Worm (Caenorhabditis elegans) whole organism, L3 larva: ENCODE results near the gene Y53F4B.25.
"Not testable (repeated sequence)": the region's sequence is repeated elsewhere in the genome, so short reads cannot be mapped to it uniquely, and the experiment has no call there.

Source experiments
- R02D3.7 ChIP-seq: fragments of 150-350 bp; optimal IDR thresholded peaks from 2 replicates; lab custom pipeline; 2014; ENCODE audit warnings: missing biosample characterization, missing genetic modification characterization
- ama-1 ChIP-seq: fragments of 150-350 bp; optimal IDR thresholded peaks from 2 replicates; lab custom pipeline; 2018
- ceh-16 ChIP-seq: sonication (generic microtip); optimal IDR thresholded peaks from 2 replicates; lab custom pipeline; 2017; ENCODE audit warnings: missing biosample characterization, missing genetic modification characterization
- ceh-28 ChIP-seq: fragments of 150-350 bp; optimal IDR thresholded peaks from 2 replicates; lab custom pipeline; 2014; ENCODE audit warnings: missing biosample characterization, missing genetic modification reagents, missing genetic modification characterization
- egl-27 ChIP-seq: sonication (generic microtip); optimal IDR thresholded peaks from 4 replicates; lab custom pipeline; 2017; ENCODE audit warnings: missing biosample characterization, missing genetic modification reagents, missing genetic modification characterization
- elt-1 ChIP-seq: fragments of 150-350 bp; optimal IDR thresholded peaks from 2 replicates; lab custom pipeline; 2014; ENCODE audit warnings: missing biosample characterization, missing genetic modification characterization
- elt-2 ChIP-seq: sonication (generic microtip); optimal IDR thresholded peaks from 2 replicates; lab custom pipeline; 2016; ENCODE audit warnings: missing genetic modification reagents, mild to moderate bottlenecking, missing genetic modification characterization, missing compliant biosample characterization
- elt-3 ChIP-seq, 3 experiments: fragments of 150-350 bp in 1 of 3; sonication (generic microtip) in 2 of 3; optimal IDR thresholded peaks; 2 replicates in 2 of 3; 4 replicates in 1 of 3; lab custom pipeline; 2014 to 2017; ENCODE audit warnings: missing biosample characterization in 3 of 3, missing genetic modification characterization in 3 of 3
- eor-1 ChIP-seq, 2 experiments: fragments of 150-350 bp; optimal IDR thresholded peaks; 2 replicates each; lab custom pipeline; 2014 to 2018; ENCODE audit warnings: missing biosample characterization in 2 of 2, missing genetic modification characterization in 2 of 2
- fkh-10 ChIP-seq: sonication (generic microtip); optimal IDR thresholded peaks from 2 replicates; lab custom pipeline; 2017; ENCODE audit warnings: missing biosample characterization, missing genetic modification reagents, missing genetic modification characterization
- fos-1 ChIP-seq: fragments of 150-350 bp; optimal IDR thresholded peaks from 2 replicates; lab custom pipeline; 2014; ENCODE audit warnings: missing biosample characterization, missing genetic modification characterization
- hmg-11 ChIP-seq: sonication (generic microtip); optimal IDR thresholded peaks from 2 replicates; lab custom pipeline; 2016; ENCODE audit warnings: missing genetic modification characterization, missing compliant biosample characterization
- jun-1 ChIP-seq: fragments of 150-350 bp; optimal IDR thresholded peaks from 2 replicates; lab custom pipeline; 2014; ENCODE audit warnings: missing biosample characterization, missing genetic modification reagents, missing genetic modification characterization
- lin-15B ChIP-seq: fragments of 150-350 bp; optimal IDR thresholded peaks from 2 replicates; lab custom pipeline; 2014; ENCODE audit warnings: missing biosample characterization, missing genetic modification characterization
- lin-39 ChIP-seq: fragments of 150-350 bp; optimal IDR thresholded peaks from 2 replicates; lab custom pipeline; 2018; ENCODE audit warnings: missing biosample characterization, missing genetic modification reagents, missing genetic modification characterization
- mdl-1 ChIP-seq: fragments of 150-350 bp; optimal IDR thresholded peaks from 2 replicates; lab custom pipeline; 2014; ENCODE audit warnings: missing biosample characterization, missing genetic modification characterization
- nfya-1 ChIP-seq: sonication (generic microtip); optimal IDR thresholded peaks from 2 replicates; lab custom pipeline; 2017; ENCODE audit warnings: missing genetic modification characterization, mild to moderate bottlenecking, missing compliant biosample characterization, antibody characterized with exemption, moderate library complexity; ENCODE audit not compliant: insufficient read depth
- nhr-11 ChIP-seq: fragments of 150-350 bp; optimal IDR thresholded peaks from 2 replicates; lab custom pipeline; 2014; ENCODE audit warnings: missing biosample characterization, missing genetic modification characterization
- nhr-12 ChIP-seq: fragments of 150-350 bp; optimal IDR thresholded peaks from 2 replicates; lab custom pipeline; 2014; ENCODE audit warnings: missing biosample characterization, missing genetic modification characterization
- nhr-237 ChIP-seq: fragments of 150-350 bp; optimal IDR thresholded peaks from 2 replicates; lab custom pipeline; 2014; ENCODE audit warnings: missing biosample characterization, missing genetic modification characterization
- nhr-28 ChIP-seq: fragments of 150-350 bp; optimal IDR thresholded peaks from 2 replicates; lab custom pipeline; 2014; ENCODE audit warnings: missing biosample characterization, missing genetic modification characterization
- pha-4 ChIP-seq: fragments of 150-350 bp; optimal IDR thresholded peaks from 2 replicates; lab custom pipeline; 2014; ENCODE audit warnings: missing biosample characterization, missing genetic modification reagents, missing genetic modification characterization
- pqm-1 ChIP-seq: fragments of 150-350 bp; optimal IDR thresholded peaks from 2 replicates; lab custom pipeline; 2017; ENCODE audit warnings: missing biosample characterization, missing genetic modification characterization, inconsistent platforms
- sea-2 ChIP-seq: fragments of 150-350 bp; sonication (generic microtip); optimal IDR thresholded peaks from 4 replicates; lab custom pipeline; 2014; ENCODE audit warnings: missing biosample characterization, missing genetic modification reagents, missing genetic modification characterization
- skn-1 ChIP-seq: fragments of 150-350 bp; optimal IDR thresholded peaks from 2 replicates; lab custom pipeline; 2014; ENCODE audit warnings: missing biosample characterization, missing genetic modification characterization
- snpc-4 ChIP-seq: fragments of 150-350 bp; optimal IDR thresholded peaks from 2 replicates; lab custom pipeline; 2014; ENCODE audit warnings: missing biosample characterization, missing genetic modification characterization
- tbx-2 ChIP-seq: sonication (generic microtip); optimal IDR thresholded peaks from 2 replicates; lab custom pipeline; 2016; ENCODE audit warnings: mild to moderate bottlenecking, missing genetic modification characterization, missing compliant biosample characterization
- unc-39 ChIP-seq: sonication (generic microtip); optimal IDR thresholded peaks from 4 replicates; lab custom pipeline; 2017; ENCODE audit warnings: missing biosample characterization, missing genetic modification characterization
- unc-62 ChIP-seq: fragments of 150-350 bp; sonication (generic microtip); optimal IDR thresholded peaks from 4 replicates; lab custom pipeline; 2014; ENCODE audit warnings: missing biosample characterization, missing genetic modification reagents, missing genetic modification characterization
- zag-1 ChIP-seq: fragments of 150-350 bp; optimal IDR thresholded peaks from 2 replicates; lab custom pipeline; 2014; ENCODE audit warnings: missing biosample characterization, missing genetic modification characterization
- ztf-11 ChIP-seq: fragments of 150-350 bp; optimal IDR thresholded peaks from 2 replicates; lab custom pipeline; 2014; ENCODE audit warnings: missing biosample characterization, missing genetic modification characterization

Gene Y53F4B.25

DNA sequence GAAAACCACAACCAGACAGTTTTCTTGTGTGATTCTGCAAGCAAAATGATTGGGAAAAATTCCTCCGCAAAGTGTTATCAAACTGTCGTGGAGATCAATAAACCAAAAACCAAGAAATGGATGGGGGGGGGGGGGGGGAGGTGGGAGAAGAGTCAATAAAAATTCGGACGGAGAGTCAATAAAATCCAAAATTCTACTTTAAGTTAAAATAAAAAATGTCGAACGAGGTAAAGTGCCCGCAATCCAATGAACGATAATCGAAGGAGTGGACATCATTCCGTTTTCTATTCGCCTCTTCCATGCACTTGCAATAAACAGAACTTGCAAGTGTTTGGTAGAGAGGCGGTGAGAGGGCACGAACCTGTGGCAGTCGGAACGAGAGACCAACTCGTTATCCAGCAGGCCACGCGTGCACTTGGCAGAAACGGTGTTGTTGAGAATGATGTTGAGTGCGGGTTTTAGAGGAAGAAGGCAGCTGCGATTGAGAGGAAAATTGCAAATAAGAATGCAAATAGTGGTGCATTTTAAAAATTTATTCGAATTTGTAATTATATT is 29.8 kb downstream of the Y53F4B.25 start, which contains the start of gene gst-27 (continued):
- TF ChIP-seq ama-1 (lab: Kevin White, UChicago) (peak; percentile 36), jun-1 (peak; percentile 61), nhr-11 (no peak)

DNA sequence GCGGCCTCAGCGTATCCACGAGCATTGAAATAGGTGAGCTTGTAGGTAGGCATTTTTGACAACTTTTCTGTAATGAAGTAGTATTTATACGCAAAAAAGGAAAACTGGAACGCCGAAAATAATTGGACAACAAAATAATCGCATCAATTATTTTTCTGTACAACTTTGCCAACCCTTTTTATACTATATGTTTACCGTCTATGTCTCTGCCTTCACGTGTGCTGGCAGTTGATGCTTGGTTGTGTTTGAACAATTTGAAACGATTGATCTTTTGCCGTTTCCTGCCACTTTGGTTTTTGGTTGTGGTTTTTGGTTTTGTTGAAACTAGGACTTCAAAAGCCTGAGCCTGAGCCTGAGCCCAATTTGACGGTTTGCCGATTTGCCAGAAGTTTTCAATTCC is 31.4 kb downstream of the Y53F4B.25 start, which contains the start of gene gst-28:
Gene gst-28, minus strand, starts transcription at position 238 of the 400 bp plus-strand sequence.
- TF ChIP-seq eor-1 (tag; optimal IDR thresholded peaks at IDR 0.05; lab: Kevin White, UChicago) (no peak), pqm-1 (peak; percentile 41), jun-1 (no peak), elt-2 (tag; lab: Kevin White, UChicago) (peak; percentile 15), pha-4 (tag; lab: Kevin White, UChicago) (peak; percentile 40), nhr-11 (no peak), ztf-11 (tag; lab: Kevin White, UChicago) (no peak), egl-27 (tag; lab: Kevin White, UChicago) (no peak)

- TF ChIP-seq skn-1 (tag; lab: Kevin White, UChicago) (no peak), hmg-11 (tag; lab: Kevin White, UChicago) (no peak), unc-62 (no peak), zag-1 (tag; lab: Kevin White, UChicago) (no peak), R02D3.7 (tag; lab: Kevin White, UChicago) (no peak), elt-3 (tag; optimal IDR thresholded peaks at IDR 0.05; lab: Kevin White, UChicago) (no peak), sea-2 (no peak), tbx-2 (tag; lab: Kevin White, UChicago) (no peak), pha-4 (tag; lab: Kevin White, UChicago) (peak; percentile 43), mdl-1 (no peak), pqm-1 (peak; percentile 33), nhr-237 (tag; lab: Kevin White, UChicago) (no peak), elt-2 (tag; lab: Kevin White, UChicago) (peak; percentile 6)
Observed at ce11 chrII:15169811-15170282, 33.9 kb downstream of the Y53F4B.25 start, which contains the start of gene gst-29. TSS of gene gst-29 (minus strand) at chrII:15169861.

- not testable (repeated sequence) for TF ChIP-seq nhr-28 (tag; lab: Kevin White, UChicago); ztf-11 (tag; lab: Kevin White, UChicago); ceh-16
Observed at ce11 chrII:15171816-15172215, 35.8 kb downstream of the Y53F4B.25 start, which contains the start of gene gst-39. TSS of gene gst-39 (minus strand) at chrII:15171916.

DNA sequence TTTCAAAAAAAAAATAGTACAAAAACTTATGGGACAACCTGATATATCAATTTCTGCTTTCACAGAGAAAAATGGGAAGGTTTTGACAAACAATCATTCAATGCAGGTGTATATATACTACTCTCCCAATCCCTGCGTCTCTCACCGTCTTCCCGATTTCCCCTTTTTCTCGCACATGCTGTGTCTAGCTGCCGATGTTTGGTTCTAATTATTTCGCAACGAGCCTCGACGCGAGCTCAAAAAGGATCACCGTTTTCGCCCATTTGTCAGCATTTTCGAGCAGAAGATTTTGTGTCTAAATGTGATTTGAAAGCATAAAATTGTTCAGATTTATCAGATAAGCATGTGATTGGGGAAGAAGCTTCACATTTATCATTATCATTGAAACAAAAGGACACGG is 37.2 kb downstream of the Y53F4B.25 start:
- TF ChIP-seq nfya-1 = peak; percentile 37
- peak; percentile 54 for TF ChIP-seq pha-4 (tag; lab: Kevin White, UChicago)
- TF ChIP-seq skn-1 (tag; lab: Kevin White, UChicago) = peak; percentile 76
- TF ChIP-seq lin-39 (tag; lab: Kevin White, UChicago) = peak; percentile 46
- TF ChIP-seq zag-1 (tag; lab: Kevin White, UChicago) = no peak

- TF ChIP-seq unc-39 (tag; lab: Kevin White, UChicago) (no peak), ceh-16 (no peak), hmg-11 (tag; lab: Kevin White, UChicago) (no peak), nhr-11 (no peak), elt-3 (tag; optimal IDR thresholded peaks at IDR 0.05; lab: Kevin White, UChicago) (no peak), nhr-12 (no peak), elt-1 (tag; lab: Kevin White, UChicago) (no peak), R02D3.7 (tag; lab: Kevin White, UChicago) (no peak), snpc-4 (no peak), pqm-1 (no peak), fos-1 (no peak), lin-15B (tag; lab: Kevin White, UChicago) (no peak), ceh-28 (tag; lab: Kevin White, UChicago) (no peak), egl-27 (tag; lab: Kevin White, UChicago) (no peak), fkh-10 (no peak), pha-4 (tag; lab: Kevin White, UChicago) (no peak)
- TF ChIP-seq, all 47 proteins: peak for 0
Observed at ce11 chrII:15174915-15175548, 39.0 kb downstream of the Y53F4B.25 start, which contains the start of gene gst-31. TSS of gene gst-31 (minus strand) at chrII:15174965.
